Worm (Caenorhabditis elegans): ENCODE data around the gene K07H8.12.

DNA sequence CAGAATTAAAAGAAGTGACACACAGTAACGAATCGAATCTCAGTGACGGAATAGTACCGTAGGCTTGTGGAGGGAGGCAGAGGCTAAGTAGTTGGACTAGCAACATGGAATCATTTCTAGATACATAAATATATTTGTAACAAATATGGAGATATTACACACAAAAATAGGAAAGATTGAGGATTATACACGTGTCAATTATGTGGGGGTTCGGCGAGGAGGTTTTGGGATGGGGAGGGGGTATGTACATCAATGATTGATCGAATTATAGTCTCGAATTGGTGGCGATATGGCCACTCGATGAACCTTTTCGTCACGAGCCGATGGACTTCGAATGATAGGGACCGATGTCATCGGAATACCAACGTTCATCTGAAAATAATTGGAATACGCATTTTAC lies 30.9 kb upstream of the K07H8.12 start:
- TF ChIP-seq F49E8.2 (tag; optimal IDR thresholded peaks at IDR 0.05; ENCODE audit: insufficient read depth) (no peak), hmg-1.2 (GFP tag; IDR thresholded peaks at IDR 0.05) (no peak), snpc-4 (GFP tag; optimal IDR thresholded peaks at IDR 0.05) (no peak), snpc-4 (tag; optimal IDR thresholded peaks at IDR 0.05) (no peak), aptf-3 (GFP tag; IDR thresholded peaks at IDR 0.05) (no peak), B0035.1 (tag; optimal IDR thresholded peaks at IDR 0.05) (no peak), ama-1 (optimal IDR thresholded peaks at IDR 0.05) (no peak), ama-1 (GFP tag; optimal IDR thresholded peaks at IDR 0.05) (no peak), ZK185.1 (tag; optimal IDR thresholded peaks at IDR 0.05; ENCODE audit: poor library complexity, severe bottlenecking) (no peak), efl-1 (GFP tag; optimal IDR thresholded peaks at IDR 0.05) (no peak)
